Worm (Caenorhabditis elegans) whole organism, L1 larva: Measurements from ENCODE around the gene T04A6.2.
A peak's percentile ranks its signal among the peaks of the same experiment; 100 is the strongest.

Source experiments
- ets-5 ChIP-seq: fragments of 200-800 bp; sonication (Bioruptor generic); IDR thresholded peaks from 2 replicates; pipeline ENCODE4 v1.3.6; 2022; ENCODE audit warnings: missing genetic modification characterization, missing compliant biosample characterization
- mdl-1 ChIP-seq, 2 experiments: fragments of 150-350 bp; optimal IDR thresholded peaks; 2 replicates each; lab custom pipeline; 2014 to 2017; ENCODE audit warnings: missing biosample characterization in 2 of 2, missing genetic modification characterization in 2 of 2, inconsistent platforms in 1 of 2

DNA sequence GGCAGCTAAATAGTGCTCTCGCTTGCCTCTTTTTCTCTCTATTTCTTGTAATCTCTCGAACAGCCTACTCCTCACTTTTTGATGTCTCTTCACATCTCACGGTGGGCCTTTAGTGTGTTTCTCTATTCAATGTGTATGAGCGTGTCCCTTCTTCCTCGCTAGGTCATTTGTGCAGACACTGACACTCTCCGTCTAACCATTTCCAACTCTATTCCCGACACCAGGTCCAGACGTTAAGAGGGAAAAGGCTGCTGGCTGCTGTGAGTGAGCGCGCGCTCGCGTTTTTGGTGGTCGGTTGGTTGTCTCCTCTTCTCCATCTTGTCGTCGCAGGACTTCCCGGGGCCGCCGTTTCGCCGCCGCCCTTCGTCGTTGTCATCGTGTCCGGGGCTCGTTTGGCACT is 44.8 kb downstream of the T04A6.2 start:
- peak in 1 of 2 experiments; percentile 57 for TF ChIP-seq mdl-1 (tag; optimal IDR thresholded peaks at IDR 0.05; lab: Kevin White, UChicago)
- TF ChIP-seq ets-5: no peak
